Worm (Caenorhabditis elegans) whole organism, late embryonic: ENCODE results near the gene F57G12.2.
A peak's percentile ranks its signal among the peaks of the same experiment; 100 is the strongest.

Experiments used
- K02D7.2 ChIP-seq: sonication (generic microtip); optimal IDR thresholded peaks from 2 replicates; lab custom pipeline; 2017; ENCODE audit warnings: mild to moderate bottlenecking, missing genetic modification characterization, missing compliant biosample characterization
- ama-1 ChIP-seq: fragments of 150-350 bp; optimal IDR thresholded peaks from 2 replicates; lab custom pipeline; 2014
- ceh-22 ChIP-seq: sonication (generic microtip); optimal IDR thresholded peaks from 2 replicates; lab custom pipeline; 2017; ENCODE audit warnings: missing biosample characterization, missing genetic modification characterization
- ceh-31 ChIP-seq: sonication (generic microtip); optimal IDR thresholded peaks from 2 replicates; lab custom pipeline; 2016; ENCODE audit warnings: missing genetic modification characterization, missing compliant biosample characterization
- fkh-10 ChIP-seq: fragments of 150-350 bp; optimal IDR thresholded peaks from 2 replicates; lab custom pipeline; 2014; ENCODE audit warnings: missing biosample characterization, missing genetic modification reagents, missing genetic modification characterization
- hlh-6 ChIP-seq: sonication (generic microtip); optimal IDR thresholded peaks from 2 replicates; lab custom pipeline; 2016; ENCODE audit warnings: missing genotype, missing genetic modification characterization, missing compliant biosample characterization
- nhr-232 ChIP-seq: sonication (generic microtip); optimal IDR thresholded peaks from 2 replicates; lab custom pipeline; 2016; ENCODE audit warnings: missing genetic modification characterization, missing compliant biosample characterization
- sox-4 ChIP-seq: sonication (generic microtip); optimal IDR thresholded peaks from 2 replicates; lab custom pipeline; 2017; ENCODE audit warnings: mild to moderate bottlenecking, missing genetic modification characterization, inconsistent platforms, missing compliant biosample characterization
- tbx-2 ChIP-seq: sonication (generic microtip); optimal IDR thresholded peaks from 2 replicates; lab custom pipeline; 2016; ENCODE audit warnings: missing genetic modification characterization, missing compliant biosample characterization
- tbx-7 ChIP-seq: sonication (generic microtip); optimal IDR thresholded peaks from 2 replicates; lab custom pipeline; 2016; ENCODE audit warnings: missing genotype, missing genetic modification characterization, missing compliant biosample characterization
- unc-42 ChIP-seq: sonication (generic microtip); optimal IDR thresholded peaks from 2 replicates; lab custom pipeline; 2016; ENCODE audit warnings: missing genotype, missing genetic modification characterization, missing compliant biosample characterization

DNA sequence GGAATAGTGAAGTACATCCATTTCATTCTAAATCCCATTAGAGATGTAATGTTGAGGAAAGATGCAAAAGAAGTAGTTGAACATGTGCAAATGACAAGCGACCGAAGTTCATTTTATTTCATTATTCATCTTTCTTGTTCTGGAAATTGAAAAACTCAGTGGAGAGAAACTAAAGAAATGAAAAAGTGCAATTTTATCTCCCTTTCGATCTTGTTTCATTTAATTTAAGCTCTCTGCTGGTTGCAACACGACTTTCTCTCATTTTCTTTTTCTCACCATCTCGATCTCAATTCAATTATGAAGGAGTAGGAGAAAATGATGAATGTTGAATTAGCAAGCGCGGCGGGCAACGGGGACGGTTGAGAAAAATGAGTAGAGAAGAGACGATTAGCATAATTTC lies 24.5 kb upstream of the F57G12.2 start:
- TF ChIP-seq ama-1 (lab: Kevin White, UChicago) = no peak
- TF ChIP-seq tbx-2 = no peak
- TF ChIP-seq fkh-10 = no peak
- TF ChIP-seq tbx-7 (tag; lab: Kevin White, UChicago) = no peak
- TF ChIP-seq unc-42 (tag; lab: Kevin White, UChicago) = peak; percentile 99
- no peak for TF ChIP-seq nhr-232 (tag; lab: Kevin White, UChicago)
- no peak for TF ChIP-seq hlh-6 (tag; lab: Kevin White, UChicago)
- no peak for TF ChIP-seq sox-4 (tag; lab: Kevin White, UChicago)
- TF ChIP-seq ceh-22 (tag; lab: Kevin White, UChicago) = no peak
- no peak for TF ChIP-seq K02D7.2 (tag; lab: Kevin White, UChicago)
- TF ChIP-seq ceh-31 (tag; lab: Kevin White, UChicago) = peak; percentile 63
